Fruit fly (Drosophila melanogaster): ENCODE data around the gene alphaTub85E.

alphaTub85E gene

DNA sequence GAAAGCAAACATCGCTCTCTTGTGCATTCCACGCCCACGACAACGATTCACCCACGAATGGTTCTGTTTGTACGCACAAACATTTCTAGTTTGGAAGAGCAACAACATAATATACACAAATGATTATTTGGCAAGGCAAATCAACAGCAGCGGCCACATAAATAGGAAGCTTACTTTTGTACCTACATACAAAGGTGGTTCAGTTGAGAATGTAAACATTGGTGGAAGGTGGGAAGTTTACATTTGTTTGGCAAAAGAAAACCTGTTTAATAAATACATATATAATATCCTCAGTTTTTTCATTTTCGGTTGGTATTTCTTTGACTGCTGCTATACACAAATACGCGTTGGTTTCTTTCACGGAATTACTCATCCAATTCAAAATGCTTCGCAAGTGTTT lies 30.5 kb downstream of the alphaTub85E start (continued):
- TF ChIP-seq Usf (GFP tag; optimal IDR thresholded peaks at IDR 0.05) (peak; percentile 77), Doc3 (GFP tag; IDR thresholded peaks at IDR 0.05; ENCODE audit: partially characterized antibody) (no peak), CG18619 (GFP tag; optimal IDR thresholded peaks at IDR 0.05) (peak; percentile 89), GATAe (GFP tag; conservative IDR thresholded peaks at IDR 0.05) (no peak), bowl (GFP tag; IDR thresholded peaks at IDR 0.05) (no peak), pnt (GFP tag; optimal IDR thresholded peaks at IDR 0.05) (peak; percentile 73), h (optimal IDR thresholded peaks at IDR 0.05) (no peak), Dip2 (GFP tag; IDR thresholded peaks at IDR 0.05) (no peak), CG16813 (GFP tag; IDR thresholded peaks at IDR 0.05; ENCODE audit: partially characterized antibody) (no peak), Sox102F (GFP tag; optimal IDR thresholded peaks at IDR 0.05) (peak; percentile 90), CG7928 (GFP tag; optimal IDR thresholded peaks at IDR 0.05) (peak; percentile 57), slbo (GFP tag; IDR thresholded peaks at IDR 0.05) (no peak), salm (tag; optimal IDR thresholded peaks at IDR 0.05) (peak; percentile 87), CG15601 (tag; optimal IDR thresholded peaks at IDR 0.05) (peak; percentile 85), bab2 (GFP tag; optimal IDR thresholded peaks at IDR 0.05) (peak; percentile 86), Hr78 (GFP tag; optimal IDR thresholded peaks at IDR 0.05) (peak in 1 of 2 experiments; percentile 5), Lim3 (GFP tag; IDR thresholded peaks at IDR 0.05) (no peak), zen2 (GFP tag; IDR thresholded peaks at IDR 0.05; ENCODE audit: partially characterized antibody) (no peak), Aef1 (GFP tag; IDR thresholded peaks at IDR 0.05) (no peak), Mrtf (GFP tag; IDR thresholded peaks at IDR 0.05) (no peak), p53 (GFP tag; optimal IDR thresholded peaks at IDR 0.05) (peak; percentile 42), Med (GFP tag) (peak; percentile 98), dati (GFP tag; IDR thresholded peaks at IDR 0.05) (no peak), ci (GFP tag; IDR thresholded peaks at IDR 0.05) (no peak), CG14860 (GFP tag; IDR thresholded peaks at IDR 0.05; ENCODE audit: partially characterized antibody) (no peak), CTCF (GFP tag; optimal IDR thresholded peaks at IDR 0.05) (peak; percentile 54), CG10147 (GFP tag; optimal IDR thresholded peaks at IDR 0.05) (peak; percentile 82), MESR4 (GFP tag; optimal IDR thresholded peaks at IDR 0.05) (peak; percentile 40), dmrt11E (tag; optimal IDR thresholded peaks at IDR 0.05) (peak; percentile 82), CG32532 (GFP tag; IDR thresholded peaks at IDR 0.05) (no peak), CG11456 (GFP tag; IDR thresholded peaks at IDR 0.05) (no peak), CG4360 (GFP tag; IDR thresholded peaks at IDR 0.05) (no peak), CG11247 (GFP tag; IDR thresholded peaks at IDR 0.05) (no peak), ranshi (GFP tag; IDR thresholded peaks at IDR 0.05) (no peak), CG13424 (tag; optimal IDR thresholded peaks at IDR 0.05) (peak; percentile 87), kni (GFP tag; optimal IDR thresholded peaks at IDR 0.05) (peak; percentile 12), CG3065 (GFP tag; optimal IDR thresholded peaks at IDR 0.05) (peak; percentile 69), cas (GFP tag; IDR thresholded peaks at IDR 0.05) (no peak), MTF-1 (GFP tag; optimal IDR thresholded peaks at IDR 0.05; ENCODE audit: borderline replicate concordance) (peak; percentile 78), mirr (GFP tag; optimal IDR thresholded peaks at IDR 0.05) (peak; percentile 73), CG30403 (GFP tag; optimal IDR thresholded peaks at IDR 0.05) (peak; percentile 88), Fer3 (tag; optimal IDR thresholded peaks at IDR 0.05) (peak; percentile 92), CG10431 (GFP tag; optimal IDR thresholded peaks at IDR 0.05) (peak; percentile 27), insv (GFP tag; optimal IDR thresholded peaks at IDR 0.05) (peak in 1 of 2 experiments; percentile 33), zfh2 (GFP tag; optimal IDR thresholded peaks at IDR 0.05) (peak; percentile 77), HLH3B (GFP tag; IDR thresholded peaks at IDR 0.05) (no peak), CG18011 (GFP tag; optimal IDR thresholded peaks at IDR 0.05) (peak; percentile 76), CG18764 (GFP tag; optimal IDR thresholded peaks at IDR 0.05) (peak; percentile 86), CG14014 (GFP tag; IDR thresholded peaks at IDR 0.05) (no peak), Ravus (GFP tag; IDR thresholded peaks at IDR 0.05) (no peak), inv (GFP tag; IDR thresholded peaks at IDR 0.05; ENCODE audit: partially characterized antibody) (no peak), jigr1 (GFP tag; IDR thresholded peaks at IDR 0.05) (no peak)

Data from whole organism, embryonic.